Worm (Caenorhabditis elegans) whole organism, young adult: ENCODE measurements around the gene sto-6.

Experiments used
- C06A6.2 ChIP-seq: fragments of 200-800 bp; sonication (Bioruptor generic); conservative IDR thresholded peaks from 2 replicates; pipeline ENCODE4 v1.3.6; 2022; ENCODE audit warnings: missing genetic modification characterization, missing compliant biosample characterization
- F23B12.7 ChIP-seq: sonication (generic microtip); optimal IDR thresholded peaks from 2 replicates; lab custom pipeline; 2017; ENCODE audit warnings: missing genetic modification characterization, mild to moderate bottlenecking, missing compliant biosample characterization, antibody characterized with exemption, moderate library complexity; ENCODE audit not compliant: insufficient read depth
- F39B2.1 ChIP-seq: fragments of 200-800 bp; sonication (Bioruptor generic); IDR thresholded peaks from 2 replicates; pipeline ENCODE4 v1.3.6; 2022; ENCODE audit warnings: missing genetic modification reagents, missing genetic modification characterization, missing compliant biosample characterization
- F49E8.2 ChIP-seq: sonication (generic microtip); optimal IDR thresholded peaks from 3 replicates; lab custom pipeline; 2017; ENCODE audit warnings: missing genetic modification characterization, mild to moderate bottlenecking, missing compliant biosample characterization, antibody characterized with exemption, moderate library complexity; ENCODE audit not compliant: insufficient read depth
- F52B5.7 ChIP-seq: sonication (generic microtip); optimal IDR thresholded peaks from 2 replicates; lab custom pipeline; 2016; ENCODE audit warnings: mild to moderate bottlenecking, missing genetic modification characterization, missing compliant biosample characterization
- F57A8.1 ChIP-seq: fragments of 200-800 bp; sonication (Bioruptor generic); optimal IDR thresholded peaks from 2 replicates; lab custom pipeline; 2018; ENCODE audit warnings: mild to moderate bottlenecking, missing genetic modification characterization, moderate library complexity, missing compliant biosample characterization
- F57C9.4 ChIP-seq: sonication (generic microtip); optimal IDR thresholded peaks from 2 replicates; lab custom pipeline; 2017; ENCODE audit warnings: mild to moderate bottlenecking, missing genetic modification characterization, missing compliant biosample characterization
- K11D2.4 ChIP-seq: fragments of 200-800 bp; sonication (Bioruptor generic); IDR thresholded peaks from 2 replicates; pipeline ENCODE4 v1.3.6; 2022; ENCODE audit warnings: missing genetic modification reagents, missing genetic modification characterization, missing compliant biosample characterization
- T26A5.8 ChIP-seq: sonication (generic microtip); optimal IDR thresholded peaks from 2 replicates; lab custom pipeline; 2016; ENCODE audit warnings: missing genetic modification characterization, missing compliant biosample characterization
- Y53G8AR.9 ChIP-seq: fragments of 200-800 bp; sonication (Bioruptor generic); conservative IDR thresholded peaks from 2 replicates; pipeline ENCODE4 v1.3.6; 2022; ENCODE audit warnings: missing genetic modification reagents, missing genetic modification characterization, missing compliant biosample characterization
- Y56A3A.18 ChIP-seq: fragments of 200-800 bp; sonication (Bioruptor generic); IDR thresholded peaks from 2 replicates; pipeline ENCODE4 v1.3.6; 2022; ENCODE audit warnings: missing genetic modification reagents, missing genetic modification characterization, missing compliant biosample characterization
- Y95B8A.8 ChIP-seq: fragments of 200-800 bp; sonication (Bioruptor generic); IDR thresholded peaks from 2 replicates; pipeline ENCODE4 v1.3.6; 2022; ENCODE audit warnings: missing genetic modification reagents, missing genetic modification characterization, missing compliant biosample characterization
- atf-7 ChIP-seq: sonication (generic microtip); optimal IDR thresholded peaks from 2 replicates; lab custom pipeline; 2017; ENCODE audit warnings: mild to moderate bottlenecking, missing genetic modification characterization, missing compliant biosample characterization
- attf-5 ChIP-seq: fragments of 200-800 bp; sonication (Bioruptor generic); optimal IDR thresholded peaks from 2 replicates; lab custom pipeline; 2018; ENCODE audit warnings: mild to moderate bottlenecking, missing genetic modification characterization, missing compliant biosample characterization
- cebp-1 ChIP-seq, 2 experiments: fragments of 200-800 bp in 1 of 2; sonication (Bioruptor generic) in 1 of 2; sonication (generic microtip) in 1 of 2; IDR thresholded peaks in 1 of 2; optimal IDR thresholded peaks in 1 of 2; 2 replicates each; pipeline versions ENCODE4 v1.3.6 to Lab custom; 2017 to 2022; ENCODE audit warnings: missing compliant biosample characterization in 2 of 2, missing genetic modification characterization in 2 of 2, mild to moderate bottlenecking in 1 of 2, missing genetic modification reagents in 1 of 2, moderate library complexity in 1 of 2
- ekl-4 ChIP-seq: fragments of 200-800 bp; sonication (Bioruptor generic); IDR thresholded peaks from 2 replicates; pipeline ENCODE4 v1.3.6; 2022; ENCODE audit warnings: missing genetic modification reagents, missing genetic modification characterization, missing compliant biosample characterization
- hmg-20 ChIP-seq: fragments of 200-800 bp; sonication (Bioruptor generic); IDR thresholded peaks from 2 replicates; pipeline ENCODE4 v1.3.6; 2022; ENCODE audit warnings: missing genetic modification reagents, missing genetic modification characterization, missing compliant biosample characterization
- let-526 ChIP-seq: fragments of 200-800 bp; sonication (Bioruptor generic); IDR thresholded peaks from 2 replicates; pipeline ENCODE4 v1.3.6; 2022; ENCODE audit warnings: missing genetic modification reagents, missing genetic modification characterization, missing compliant biosample characterization
- lin-26 ChIP-seq: fragments of 200-800 bp; sonication (Bioruptor generic); IDR thresholded peaks from 2 replicates; pipeline ENCODE4 v1.3.6; 2022; ENCODE audit warnings: missing genetic modification reagents, missing genetic modification characterization, missing compliant biosample characterization
- lin-35 ChIP-seq, 3 experiments: fragments of 150-350 bp in 2 of 3; sonication (generic microtip) in 1 of 3; optimal IDR thresholded peaks; 2 replicates each; lab custom pipeline; 2014 to 2018; ENCODE audit warnings: missing biosample characterization in 3 of 3, missing genetic modification characterization in 3 of 3, missing genetic modification reagents in 3 of 3
- lin-40 ChIP-seq: sonication (generic microtip); optimal IDR thresholded peaks from 2 replicates; lab custom pipeline; 2016; ENCODE audit warnings: missing genetic modification characterization, mild to moderate bottlenecking, missing compliant biosample characterization, missing genotype, missing genetic modification reagents
- mcd-1 ChIP-seq: fragments of 200-800 bp; sonication (Bioruptor generic); IDR thresholded peaks from 2 replicates; pipeline ENCODE4 v1.3.6; 2022; ENCODE audit warnings: missing genetic modification reagents, missing genetic modification characterization, missing compliant biosample characterization
- mel-28 ChIP-seq: sonication (generic microtip); optimal IDR thresholded peaks from 2 replicates; lab custom pipeline; 2016; ENCODE audit warnings: borderline replicate concordance, mild to moderate bottlenecking, missing genetic modification characterization, missing compliant biosample characterization
- nhr-27 ChIP-seq: fragments of 200-800 bp; sonication (Bioruptor generic); optimal IDR thresholded peaks from 2 replicates; lab custom pipeline; 2018; ENCODE audit warnings: mild to moderate bottlenecking, missing genetic modification characterization, moderate library complexity, missing compliant biosample characterization
- nhr-80 ChIP-seq: sonication (generic microtip); optimal IDR thresholded peaks from 2 replicates; lab custom pipeline; 2016; ENCODE audit warnings: missing genetic modification characterization, missing compliant biosample characterization
- rec-8 ChIP-seq, 2 experiments: sonication (generic microtip); optimal IDR thresholded peaks; 2 replicates each; lab custom pipeline; 2016; ENCODE audit warnings: mild to moderate bottlenecking in 2 of 2, missing genetic modification characterization in 2 of 2, missing genetic modification reagents in 2 of 2, missing genotype in 2 of 2, missing biosample characterization in 1 of 2, missing compliant biosample characterization in 1 of 2, moderate library complexity in 1 of 2
- snpc-1.1 ChIP-seq: sonication (generic microtip); optimal IDR thresholded peaks from 2 replicates; lab custom pipeline; 2017; ENCODE audit warnings: missing genetic modification characterization, mild to moderate bottlenecking, missing compliant biosample characterization, antibody characterized with exemption, moderate library complexity, missing genotype, missing genetic modification reagents; ENCODE audit not compliant: insufficient read depth
- snpc-1.3 ChIP-seq: sonication (generic microtip); optimal IDR thresholded peaks from 2 replicates; lab custom pipeline; 2017; ENCODE audit warnings: missing genetic modification characterization, mild to moderate bottlenecking, missing compliant biosample characterization, antibody characterized with exemption, moderate library complexity, missing genotype, missing genetic modification reagents; ENCODE audit not compliant: insufficient read depth
- somi-1 ChIP-seq: fragments of 200-800 bp; sonication (Bioruptor generic); optimal IDR thresholded peaks from 2 replicates; lab custom pipeline; 2018; ENCODE audit warnings: mild to moderate bottlenecking, missing genetic modification characterization, missing compliant biosample characterization
- sptf-2 ChIP-seq: fragments of 200-800 bp; sonication (Bioruptor generic); optimal IDR thresholded peaks from 2 replicates; lab custom pipeline; 2018; ENCODE audit warnings: mild to moderate bottlenecking, missing genetic modification characterization, missing compliant biosample characterization
- tlf-1 ChIP-seq: fragments of 200-800 bp; sonication (Bioruptor generic); optimal IDR thresholded peaks from 2 replicates; lab custom pipeline; 2018; ENCODE audit warnings: mild to moderate bottlenecking, missing genetic modification characterization, missing compliant biosample characterization
- unc-130 ChIP-seq: sonication (generic microtip); optimal IDR thresholded peaks from 2 replicates; lab custom pipeline; 2016; ENCODE audit warnings: missing genetic modification reagents, missing genetic modification characterization, missing compliant biosample characterization
- zim-3 ChIP-seq: sonication (generic microtip); optimal IDR thresholded peaks from 2 replicates; lab custom pipeline; 2017; ENCODE audit warnings: mild to moderate bottlenecking, missing genetic modification characterization, moderate library complexity, missing compliant biosample characterization
- ztf-18 ChIP-seq: sonication (generic microtip); optimal IDR thresholded peaks from 2 replicates; lab custom pipeline; 2016; ENCODE audit warnings: missing genotype, mild to moderate bottlenecking, missing genetic modification characterization, missing compliant biosample characterization
- ztf-22 ChIP-seq: fragments of 200-800 bp; sonication (Bioruptor generic); optimal IDR thresholded peaks from 2 replicates; lab custom pipeline; 2018; ENCODE audit warnings: mild to moderate bottlenecking, missing genetic modification characterization, moderate library complexity, missing compliant biosample characterization

Gene sto-6

DNA sequence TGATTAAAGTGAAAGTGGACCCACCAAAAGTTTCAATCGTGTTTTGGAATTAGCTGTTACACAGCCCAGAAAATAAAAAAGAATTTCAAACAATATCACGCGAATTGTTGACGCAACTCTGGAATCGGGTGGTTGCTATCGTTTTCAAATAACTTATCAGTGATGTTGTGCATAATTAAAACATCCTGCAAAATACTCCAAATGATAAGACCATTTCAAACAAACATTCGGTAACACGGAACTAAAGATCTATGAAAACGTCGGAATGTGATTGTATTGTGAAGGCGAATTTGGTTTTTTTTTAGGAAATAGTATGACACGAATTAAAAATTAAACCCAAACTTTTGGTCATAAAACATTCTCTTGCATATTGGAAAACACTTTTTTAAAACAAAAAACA lies 3.6 kb upstream of the sto-6 start, which contains the start of gene spp-30:
Gene spp-30 (minus strand): TSS at position 101 of the 400 bp plus-strand sequence.
- no peak for TF ChIP-seq K11D2.4
- TF ChIP-seq sptf-2 (GFP tag; lab: Kevin White, UChicago), result no peak
- no peak for TF ChIP-seq Y56A3A.18 (GFP tag; lab: Robert Waterston, UW)
- no peak for TF ChIP-seq F49E8.2 (tag; lab: Kevin White, UChicago)
- no peak for TF ChIP-seq hmg-20 (GFP tag; lab: Robert Waterston, UW)
- no peak for TF ChIP-seq tlf-1
- TF ChIP-seq C06A6.2 (GFP tag; lab: Robert Waterston, UW), result no peak
- no peak for TF ChIP-seq ztf-18 (tag; lab: Kevin White, UChicago)
- TF ChIP-seq atf-7 (tag; lab: Kevin White, UChicago), result no peak

DNA sequence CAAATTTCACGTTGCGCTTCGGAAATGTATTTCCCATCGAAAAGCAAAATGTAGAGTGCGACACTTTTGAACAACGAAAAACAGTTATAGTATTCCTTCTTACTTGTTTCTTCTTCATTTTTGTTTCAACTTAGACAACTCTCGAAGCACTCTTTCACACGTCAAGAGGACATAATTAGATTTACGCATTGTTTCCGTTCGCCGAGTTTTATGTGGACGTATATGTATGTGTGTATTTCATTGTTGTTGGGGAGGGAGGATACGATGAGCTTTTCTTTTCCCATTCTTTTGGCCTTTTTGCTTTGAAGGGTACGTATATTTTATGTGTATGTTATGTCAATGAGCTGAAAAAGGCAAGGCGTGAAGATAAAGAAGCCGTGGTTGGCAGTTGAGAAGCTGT lies 1.7 kb upstream of the sto-6 start:
- TF ChIP-seq unc-130 (GFP tag; lab: Kevin White, UChicago), result no peak
- TF ChIP-seq F57C9.4, result no peak
- no peak for TF ChIP-seq attf-5 (GFP tag; lab: Kevin White, UChicago)
- no peak for TF ChIP-seq lin-35 (GFP tag; optimal IDR thresholded peaks at IDR 0.05; lab: Kevin White, UChicago)
- no peak for TF ChIP-seq rec-8 (tag; optimal IDR thresholded peaks at IDR 0.05; lab: Kevin White, UChicago)
- TF ChIP-seq lin-40, result no peak
- TF ChIP-seq T26A5.8 (tag; lab: Kevin White, UChicago), result no peak
- no peak for TF ChIP-seq F57A8.1 (GFP tag; lab: Kevin White, UChicago)
- no peak for TF ChIP-seq snpc-1.1 (tag; lab: Kevin White, UChicago)
- TF ChIP-seq let-526 (GFP tag; lab: Robert Waterston, UW), result no peak
- no peak for TF ChIP-seq Y53G8AR.9 (GFP tag; lab: Robert Waterston, UW)
- TF ChIP-seq nhr-27 (tag; lab: Kevin White, UChicago), result no peak
- no peak for TF ChIP-seq mcd-1 (GFP tag; lab: Robert Waterston, UW)
- TF ChIP-seq mel-28 (tag; lab: Kevin White, UChicago), result no peak
- TF ChIP-seq Y56A3A.18 (GFP tag; lab: Robert Waterston, UW), result no peak
- no peak for TF ChIP-seq snpc-1.3 (tag; lab: Kevin White, UChicago)
- no peak for TF ChIP-seq F52B5.7 (tag; lab: Kevin White, UChicago)

DNA sequence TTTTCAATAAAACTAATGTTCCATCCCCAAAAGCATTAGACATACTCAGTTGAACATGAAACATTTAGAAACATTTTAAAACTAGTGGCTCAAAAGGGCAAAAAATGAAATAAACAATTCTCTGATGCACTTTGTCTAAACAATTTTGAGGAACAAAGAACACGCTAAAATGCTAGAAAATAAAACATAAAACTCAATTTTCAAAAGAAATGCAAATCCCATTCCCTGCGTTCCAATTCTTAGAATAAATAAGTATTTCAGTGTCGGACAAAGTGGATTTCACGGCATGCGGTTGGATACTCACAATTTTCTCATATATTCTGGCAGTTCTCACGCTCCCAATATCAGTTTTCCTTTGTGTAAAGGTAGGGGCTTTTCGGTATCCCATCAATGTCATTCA lies 1.1 kb downstream of the sto-6 start:
- TF ChIP-seq Y95B8A.8 (GFP tag; lab: Robert Waterston, UW) (no peak), ekl-4 (no peak), ztf-22 (GFP tag; lab: Kevin White, UChicago) (no peak), cebp-1 (GFP tag; IDR thresholded peaks at IDR 0.05; lab: Robert Waterston, UW) (no peak), cebp-1 (tag; optimal IDR thresholded peaks at IDR 0.05; lab: Kevin White, UChicago) (no peak), nhr-80 (no peak), F23B12.7 (no peak), zim-3 (tag; lab: Kevin White, UChicago) (no peak), lin-26 (GFP tag; lab: Robert Waterston, UW) (no peak), F39B2.1 (GFP tag; lab: Robert Waterston, UW) (no peak), somi-1 (no peak)
